Worm (Caenorhabditis elegans) whole organism, L4 larva: ENCODE measurements around the gene lgc-4.

Experiments used
- ceh-82 ChIP-seq: sonication (generic microtip); optimal IDR thresholded peaks from 2 replicates; lab custom pipeline; 2017; ENCODE audit warnings: missing biosample characterization, missing genetic modification characterization
- daf-19 ChIP-seq: fragments of 200-800 bp; sonication (Bioruptor generic); conservative IDR thresholded peaks from 2 replicates; pipeline ENCODE4 v1.3.6; 2022; ENCODE audit warnings: missing genetic modification characterization, missing compliant biosample characterization
- skn-1 ChIP-seq: fragments of 150-350 bp; optimal IDR thresholded peaks from 2 replicates; lab custom pipeline; 2014; ENCODE audit warnings: missing biosample characterization, missing genetic modification characterization
- unc-39 ChIP-seq: sonication (generic microtip); optimal IDR thresholded peaks from 2 replicates; lab custom pipeline; 2017; ENCODE audit warnings: missing biosample characterization, missing genetic modification characterization

DNA sequence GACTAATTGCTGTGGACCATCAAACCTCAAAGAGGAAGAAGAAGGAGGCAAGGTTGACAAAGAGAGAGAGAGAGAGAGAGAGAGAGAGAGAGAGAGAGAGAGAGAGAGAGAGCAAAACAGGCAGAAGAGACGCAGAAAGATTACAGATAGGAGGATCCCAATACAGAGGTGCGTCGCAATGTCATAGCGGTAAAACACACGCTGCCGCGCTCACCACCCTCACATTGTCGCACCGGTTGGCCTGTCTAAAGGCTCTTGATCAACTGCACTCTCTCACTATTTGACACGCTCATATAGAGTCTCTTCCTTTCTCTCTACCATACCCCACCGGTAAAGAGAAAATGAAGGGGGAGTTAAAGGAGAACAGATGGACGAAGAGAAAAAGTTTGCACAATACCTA, 16.8 kb downstream of the lgc-4 start:
- no peak for TF ChIP-seq ceh-82 (tag; lab: Kevin White, UChicago)
- no peak for TF ChIP-seq daf-19
- no peak for TF ChIP-seq skn-1
- TF ChIP-seq unc-39 (tag; lab: Kevin White, UChicago), result no peak
